Worm (Caenorhabditis elegans): ENCODE results near the gene col-86.

Gene col-86

ce11 chrII:13117135-13117534, 19.1 kb upstream of the col-86 start, which contains the start of gene gfm-1 (continued):
- TF ChIP-seq fkh-10 (GFP tag; optimal IDR thresholded peaks at IDR 0.05), result peak; percentile 2
- no peak for TF ChIP-seq ceh-28 (tag; optimal IDR thresholded peaks at IDR 0.05)
- peak; percentile 99 for TF ChIP-seq mes-2 (tag; optimal IDR thresholded peaks at IDR 0.05; ENCODE audit: poor library complexity, severe bottlenecking)
- TF ChIP-seq lin-38 (GFP tag; IDR thresholded peaks at IDR 0.05), result peak; percentile 72
- TF ChIP-seq dmd-8 (GFP tag; IDR thresholded peaks at IDR 0.05), result no peak
- TF ChIP-seq aha-1 (tag), result no peak
- TF ChIP-seq ztf-7 (tag; optimal IDR thresholded peaks at IDR 0.05), result no peak
- TF ChIP-seq pha-4 (GFP tag; IDR thresholded peaks at IDR 0.05), result no peak
- no peak for TF ChIP-seq pha-4 (tag; optimal IDR thresholded peaks at IDR 0.05)
- no peak for TF ChIP-seq ZK546.5 (tag; optimal IDR thresholded peaks at IDR 0.05)
- TF ChIP-seq F49E8.2 (tag; optimal IDR thresholded peaks at IDR 0.05; ENCODE audit: borderline replicate concordance), result peak; percentile 29
- peak in 1 of 2 experiments; percentile 78 for TF ChIP-seq lsy-2 (tag; optimal IDR thresholded peaks at IDR 0.05)
- TF ChIP-seq nhr-11 (tag; optimal IDR thresholded peaks at IDR 0.05), result no peak
- TF ChIP-seq Y48G9A.11 (GFP tag; IDR thresholded peaks at IDR 0.05), result peak; percentile 54
- TF ChIP-seq snpc-1.2 (GFP tag; IDR thresholded peaks at IDR 0.05), result no peak
- TF ChIP-seq daf-12 (tag; optimal IDR thresholded peaks at IDR 0.05), result no peak
- no peak for TF ChIP-seq zip-2 (tag; optimal IDR thresholded peaks at IDR 0.05)
- no peak for TF ChIP-seq ceh-62 (tag; optimal IDR thresholded peaks at IDR 0.05)
- TF ChIP-seq dmd-9 (GFP tag; IDR thresholded peaks at IDR 0.05), result peak; percentile 85
- no peak for TF ChIP-seq lim-7 (GFP tag; IDR thresholded peaks at IDR 0.05)
- TF ChIP-seq daf-16 (GFP tag; optimal IDR thresholded peaks at IDR 0.05), result peak; percentile 22 to 60
- TF ChIP-seq daf-16 (tag; optimal IDR thresholded peaks at IDR 0.05), result peak; percentile 68
- TF ChIP-seq lin-15B (tag; optimal IDR thresholded peaks at IDR 0.05), result peak; percentile 8
- TF ChIP-seq nhr-76 (tag; optimal IDR thresholded peaks at IDR 0.05), result no peak
- peak; percentile 49 for TF ChIP-seq nhr-102 (tag; optimal IDR thresholded peaks at IDR 0.05)
- peak; percentile 62 for TF ChIP-seq dmd-6 (GFP tag; IDR thresholded peaks at IDR 0.05)
- peak; percentile 76; the same call in 1 of the 2 replicates for TF ChIP-seq ZK337.2 (GFP tag; IDR thresholded peaks at IDR 0.05)
- no peak for TF ChIP-seq madf-5 (GFP tag; IDR thresholded peaks at IDR 0.05)
- TF ChIP-seq F10B5.3 (tag; optimal IDR thresholded peaks at IDR 0.05), result no peak
- TF ChIP-seq hlh-30 (tag; optimal IDR thresholded peaks at IDR 0.05; ENCODE audit: insufficient read depth), result no peak
- TF ChIP-seq T26A8.4 (GFP tag; IDR thresholded peaks at IDR 0.05), result no peak
- TF ChIP-seq mep-1 (tag; optimal IDR thresholded peaks at IDR 0.05), result peak; percentile 54
- TF ChIP-seq Y105C5A.15 (GFP tag; IDR thresholded peaks at IDR 0.05), result no peak
- no peak for TF ChIP-seq unc-39 (tag; optimal IDR thresholded peaks at IDR 0.05)
- no peak for TF ChIP-seq ceh-82 (tag; optimal IDR thresholded peaks at IDR 0.05)
- TF ChIP-seq nhr-28 (tag; optimal IDR thresholded peaks at IDR 0.05), result no peak
- TF ChIP-seq nhr-42 (GFP tag; IDR thresholded peaks at IDR 0.05), result no peak
- TF ChIP-seq lin-1 (GFP tag; IDR thresholded peaks at IDR 0.05), result no peak
- TF ChIP-seq set-16 (GFP tag; IDR thresholded peaks at IDR 0.05), result no peak

DNA sequence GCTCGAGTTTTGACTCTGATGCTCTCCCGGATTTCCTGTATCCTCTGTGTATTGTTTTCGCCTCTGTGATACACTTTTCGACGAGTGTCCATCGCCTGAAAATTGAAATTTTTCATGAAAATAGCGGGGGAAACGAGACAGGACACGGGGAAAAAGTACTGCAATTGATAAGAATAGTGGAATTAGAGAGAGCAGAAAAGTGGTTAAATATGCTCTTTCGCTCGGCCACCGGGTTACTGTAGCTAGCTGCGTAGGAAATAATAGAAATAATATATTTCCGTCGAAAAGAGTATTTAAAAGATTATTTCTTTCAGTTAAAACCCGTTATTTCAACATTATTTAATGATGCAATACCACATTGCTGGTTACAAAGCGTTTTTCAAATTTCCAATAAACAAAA, 18.6 kb upstream of the col-86 start, which contains the start of gene rict-1:
Gene rict-1, minus strand, starts transcription at position 101 of the 400 bp plus-strand sequence.
- TF ChIP-seq rbr-2 (tag; optimal IDR thresholded peaks at IDR 0.05), result no peak
- TF ChIP-seq unc-62 (GFP tag; optimal IDR thresholded peaks at IDR 0.05 in 1 of 2), result peak in 1 of 2 experiments; percentile 89
- TF ChIP-seq unc-62 (tag; optimal IDR thresholded peaks at IDR 0.05), result no peak
- TF ChIP-seq dmd-8 (GFP tag; IDR thresholded peaks at IDR 0.05), result no peak

DNA sequence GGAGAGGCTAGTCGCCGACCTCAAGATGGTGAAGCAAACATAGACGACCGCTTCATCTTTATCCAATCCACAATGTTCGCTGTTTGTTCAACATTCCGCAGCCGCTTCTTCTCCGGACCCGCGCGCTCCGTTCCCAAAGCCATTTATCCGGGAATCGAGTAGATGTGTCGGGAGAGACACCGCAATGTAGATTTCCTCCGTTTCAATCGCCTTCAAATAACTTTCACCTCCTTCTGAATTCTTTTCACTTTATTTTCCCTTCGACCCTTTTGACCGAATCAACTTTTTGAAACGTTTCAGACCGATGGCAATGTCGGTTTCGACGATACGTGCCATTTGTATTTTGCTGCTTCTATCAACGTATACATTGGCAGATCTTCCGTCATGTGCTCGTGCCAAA, 9.6 kb upstream of the col-86 start, which contains the start of gene pqn-32:
Gene pqn-32, plus strand, starts transcription at position 301 of the 400 bp plus-strand sequence.
- TF ChIP-seq nhr-111 (GFP tag; optimal IDR thresholded peaks at IDR 0.05) (no peak), egl-43 (GFP tag; IDR thresholded peaks at IDR 0.05) (0 out of 2 replicates have a peak, but pooled peaks have one; percentile 15), rbr-2 (tag; optimal IDR thresholded peaks at IDR 0.05) (no peak), madf-9 (GFP tag; conservative IDR thresholded peaks at IDR 0.05) (no peak), dmd-6 (GFP tag; IDR thresholded peaks at IDR 0.05) (no peak)

Data from whole organism, L4 larva.